Fruit fly (Drosophila melanogaster) whole organism: ENCODE results near the gene SNRPG.

ENCODE experiments used
- CG8478 ChIP-seq: fragments of >200 bp; optimal IDR thresholded peaks from 2 replicates; lab custom pipeline; 2018; ENCODE audit warnings: inconsistent platforms
- EcR ChIP-seq, 2 experiments: fragments of >200 bp; optimal IDR thresholded peaks; 2 replicates each; lab custom pipeline; 2017; ENCODE audit warnings: missing biosample characterization in 2 of 2, missing genetic modification characterization in 2 of 2, missing genetic modification reagents in 2 of 2
- pan ChIP-seq: fragments of >200 bp; optimal IDR thresholded peaks from 2 replicates; lab custom pipeline; 2017
- psq ChIP-seq: fragments of >200 bp; optimal IDR thresholded peaks from 2 replicates; lab custom pipeline; 2017
- usp ChIP-seq: fragments of >200 bp; optimal IDR thresholded peaks from 2 replicates; lab custom pipeline; 2017; ENCODE audit warnings: missing biosample characterization, missing genetic modification characterization, mixed read lengths

- TF ChIP-seq CG8478 (lab: Kevin White, UChicago) (no peak), psq (lab: Kevin White, UChicago) (no peak), pan (no peak), EcR (GFP tag; optimal IDR thresholded peaks at IDR 0.05; lab: Kevin White, UChicago) (no peak), usp (no peak)
Observed at dm6 chrX:16687400-16688105, 47.3 kb upstream of the SNRPG start.
